Worm (Caenorhabditis elegans) whole organism, midembryonic: ENCODE measurements around the gene Y75B12B.3.

Source experiments
- T22C8.4 ChIP-seq: fragments of 200-800 bp; sonication (Bioruptor generic); IDR thresholded peaks from 2 replicates; pipeline ENCODE4 v1.3.6; 2022; ENCODE audit warnings: missing genetic modification characterization, missing compliant biosample characterization
- cog-1 ChIP-seq: sonication (generic microtip); optimal IDR thresholded peaks from 2 replicates; lab custom pipeline; 2016; ENCODE audit warnings: missing genetic modification characterization, missing compliant biosample characterization
- klf-2 ChIP-seq: fragments of 200-800 bp; sonication (Bioruptor generic); conservative IDR thresholded peaks from 2 replicates; pipeline ENCODE4 v1.3.6; 2022; ENCODE audit warnings: missing genetic modification reagents, missing genetic modification characterization, missing compliant biosample characterization
- med-1 ChIP-seq: sonication (generic microtip); optimal IDR thresholded peaks from 2 replicates; lab custom pipeline; 2017; ENCODE audit warnings: missing genetic modification characterization, mild to moderate bottlenecking, missing compliant biosample characterization, antibody characterized with exemption, missing genetic modification reagents; ENCODE audit not compliant: insufficient read depth
- tab-1 ChIP-seq: fragments of 200-800 bp; sonication (Bioruptor generic); IDR thresholded peaks from 2 replicates; pipeline ENCODE4 v1.3.6; 2022; ENCODE audit warnings: missing genetic modification characterization, missing compliant biosample characterization
- ztf-29 ChIP-seq: fragments of 200-800 bp; sonication (Bioruptor generic); IDR thresholded peaks from 2 replicates; pipeline ENCODE4 v1.3.6; 2022; ENCODE audit warnings: missing genetic modification reagents, missing genetic modification characterization, missing compliant biosample characterization

- TF ChIP-seq med-1 (GFP tag; lab: Kevin White, UChicago) (no peak), tab-1 (GFP tag; lab: Robert Waterston, UW) (no peak), ztf-29 (GFP tag; lab: Robert Waterston, UW) (no peak), cog-1 (no peak), T22C8.4 (GFP tag; lab: Robert Waterston, UW) (no peak), klf-2 (GFP tag; lab: Robert Waterston, UW) (no peak)
Measured at ce11 chrV:15235661-15236060, 49.6 kb upstream of the Y75B12B.3 start, which contains the start of gene nhr-164.
